Worm (Caenorhabditis elegans): ENCODE results near the gene C48B4.8.

Gene C48B4.8

DNA sequence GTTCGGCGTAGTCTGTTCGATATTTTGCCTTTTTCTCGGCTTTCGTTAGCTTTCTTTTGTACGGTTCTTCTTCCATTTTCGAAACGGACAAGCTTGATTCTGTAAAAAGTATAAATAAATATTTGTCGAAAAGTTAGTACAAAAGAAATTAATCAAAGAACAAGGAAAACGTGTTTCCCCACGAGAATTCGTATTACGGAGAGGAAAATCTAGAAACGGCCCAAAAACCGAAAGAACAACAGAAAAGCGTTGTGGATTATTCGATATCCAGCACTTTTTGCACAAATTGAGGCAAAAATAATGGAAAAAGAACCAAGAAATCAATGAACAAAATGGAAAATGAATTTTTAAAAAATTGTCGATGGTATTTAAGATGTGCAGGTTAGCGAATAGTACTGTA lies 18.8 kb downstream of the C48B4.8 start, which contains the start of gene mut-7:
mut-7 (minus strand) TSS at position 101 of the 400 bp plus-strand sequence.
- TF ChIP-seq hlh-1 (tag; optimal IDR thresholded peaks at IDR 0.05) (no peak), unc-120 (tag; optimal IDR thresholded peaks at IDR 0.05; ENCODE audit: poor library complexity, severe bottlenecking) (no peak), snpc-4 (tag; optimal IDR thresholded peaks at IDR 0.05) (no peak), unc-39 (tag; optimal IDR thresholded peaks at IDR 0.05) (no peak), bed-3 (GFP tag; optimal IDR thresholded peaks at IDR 0.05) (no peak), ceh-43 (GFP tag; optimal IDR thresholded peaks at IDR 0.05) (no peak), elt-3 (tag; optimal IDR thresholded peaks at IDR 0.05) (no peak), nhr-237 (tag; optimal IDR thresholded peaks at IDR 0.05) (no peak), ham-2 (GFP tag; optimal IDR thresholded peaks at IDR 0.05) (no peak), ceh-83 (GFP tag; optimal IDR thresholded peaks at IDR 0.05) (no peak)

DNA sequence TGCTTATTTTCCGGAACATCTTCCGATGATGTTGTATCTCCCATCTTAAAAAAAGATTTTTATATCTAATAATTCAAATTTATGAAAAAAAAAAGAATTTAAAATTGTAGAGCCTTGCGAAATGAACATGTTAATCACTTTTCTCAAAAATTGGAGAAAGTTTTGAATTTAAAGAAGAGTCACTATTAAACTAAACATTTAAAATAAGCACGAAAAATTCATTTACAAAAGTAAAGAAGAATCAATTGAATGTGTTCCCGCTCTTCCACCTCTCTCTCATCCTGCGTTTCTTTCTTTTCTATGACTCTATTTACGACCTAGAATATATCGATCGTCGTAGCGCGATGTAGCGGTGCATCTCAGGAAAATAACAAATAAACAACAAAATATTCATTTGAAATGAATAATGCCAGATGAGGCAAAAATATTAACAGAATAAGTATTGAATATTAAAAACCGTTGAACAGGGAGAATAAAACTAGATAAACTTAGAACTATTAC lies 22.4 kb downstream of the C48B4.8 start, which contains the start of gene ZK1098.3:
ZK1098.3 (minus strand) TSS at position 51 of the 501 bp plus-strand sequence.
- TF ChIP-seq lin-32 (GFP tag; optimal IDR thresholded peaks at IDR 0.05) (no peak), ceh-39 (tag; optimal IDR thresholded peaks at IDR 0.05) (peak; percentile 73), ces-1 (GFP tag; optimal IDR thresholded peaks at IDR 0.05) (peak; percentile 65)

DNA sequence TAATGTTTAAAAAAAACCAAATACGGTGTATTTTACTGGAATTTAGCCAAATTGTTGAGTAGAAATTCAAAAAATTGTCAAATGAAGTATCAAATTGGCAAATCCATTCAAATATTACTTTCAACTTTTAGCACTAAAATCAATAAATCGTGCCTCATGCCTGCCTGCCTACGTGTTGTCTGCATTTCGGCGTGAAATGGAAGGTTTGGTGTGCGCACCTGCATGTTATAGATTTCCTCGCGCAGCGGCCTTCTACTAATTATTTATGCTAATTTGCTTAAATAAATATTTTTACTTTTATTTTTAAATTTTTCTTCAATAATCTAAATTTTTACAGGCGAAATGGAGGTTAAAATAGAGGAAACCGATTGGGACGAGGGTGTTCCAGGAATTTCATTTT lies 32.2 kb downstream of the C48B4.8 start, which contains the start of gene ZK1098.2:
ZK1098.2 (plus strand) TSS at position 336 of the 400 bp plus-strand sequence.
- TF ChIP-seq ham-2 (GFP tag; optimal IDR thresholded peaks at IDR 0.05) (peak; percentile 42), mep-1 (tag; optimal IDR thresholded peaks at IDR 0.05) (peak; percentile 49), lin-13 (tag; optimal IDR thresholded peaks at IDR 0.05) (peak; percentile 24), M03D4.4 (tag; optimal IDR thresholded peaks at IDR 0.05) (peak; percentile 33), ztf-11 (tag; optimal IDR thresholded peaks at IDR 0.05) (no peak), ces-1 (GFP tag; optimal IDR thresholded peaks at IDR 0.05) (peak; percentile 40)

DNA sequence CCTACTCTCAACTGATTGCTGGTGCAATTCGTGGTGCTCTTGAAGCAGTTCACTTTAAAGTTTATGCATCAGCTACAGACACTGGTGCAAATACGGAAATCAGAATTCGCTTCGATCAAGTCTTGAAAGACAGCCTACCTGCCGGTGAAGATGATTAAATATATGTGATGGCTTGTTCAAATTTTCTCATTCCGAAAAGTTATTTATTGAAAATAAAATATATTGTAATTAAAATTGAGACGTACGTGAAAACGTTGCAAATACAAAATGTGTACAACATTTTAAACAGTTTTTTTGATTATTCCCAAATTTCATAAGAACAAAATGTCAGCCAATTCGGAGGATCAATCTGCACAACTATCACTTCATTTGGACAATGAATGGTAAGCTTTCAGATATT lies 34.2 kb downstream of the C48B4.8 start, which contains the start of gene ZK1098.6:
ZK1098.6 (plus strand) TSS at position 301 of the 400 bp plus-strand sequence.
- no peak for TF ChIP-seq ces-1 (GFP tag; optimal IDR thresholded peaks at IDR 0.05)
- TF ChIP-seq unc-62 (GFP tag; optimal IDR thresholded peaks at IDR 0.05) = no peak
- no peak for TF ChIP-seq zip-8 (tag; optimal IDR thresholded peaks at IDR 0.05)
- no peak for TF ChIP-seq nhr-2 (tag; optimal IDR thresholded peaks at IDR 0.05)
- TF ChIP-seq nhr-237 (tag; optimal IDR thresholded peaks at IDR 0.05) = no peak
- no peak for TF ChIP-seq flh-1 (GFP tag; optimal IDR thresholded peaks at IDR 0.05)
- no peak for TF ChIP-seq unc-39 (tag; optimal IDR thresholded peaks at IDR 0.05)
- TF ChIP-seq sptf-1 (tag; optimal IDR thresholded peaks at IDR 0.05) = no peak
- no peak for TF ChIP-seq M03D4.4 (tag; optimal IDR thresholded peaks at IDR 0.05)
- no peak for TF ChIP-seq mab-5 (tag; optimal IDR thresholded peaks at IDR 0.05)
- no peak for TF ChIP-seq snpc-4 (tag; optimal IDR thresholded peaks at IDR 0.05)
- no peak for TF ChIP-seq ztf-11 (tag; optimal IDR thresholded peaks at IDR 0.05)
- no peak for TF ChIP-seq drap-1 (GFP tag; optimal IDR thresholded peaks at IDR 0.05)
- no peak for TF ChIP-seq pha-4 (tag; optimal IDR thresholded peaks at IDR 0.05)
- no peak for TF ChIP-seq mep-1 (tag; optimal IDR thresholded peaks at IDR 0.05)
- no peak for TF ChIP-seq ceh-83 (GFP tag; optimal IDR thresholded peaks at IDR 0.05)

DNA sequence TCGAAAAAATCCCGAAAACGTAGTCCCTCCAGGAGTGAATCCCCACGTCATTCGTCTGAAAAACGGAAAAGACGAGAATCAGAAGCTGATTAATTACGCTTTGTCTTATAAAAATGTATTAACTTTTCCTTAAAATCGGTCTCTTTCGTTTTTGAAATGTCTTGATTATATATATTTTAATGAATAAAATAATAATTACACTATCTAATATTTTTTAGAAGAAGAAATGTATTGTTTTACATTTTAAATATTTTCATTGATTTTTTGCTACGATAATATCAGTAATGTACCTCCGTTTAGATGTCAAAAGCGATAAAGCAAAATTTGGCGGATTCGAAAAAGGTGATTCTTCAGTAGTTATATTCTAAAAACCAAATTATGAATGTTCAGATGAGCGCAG lies 35.8 kb downstream of the C48B4.8 start, which contains the start of gene trpp-3:
trpp-3 (plus strand) TSS at position 301 of the 400 bp plus-strand sequence.
- TF ChIP-seq sem-2 (GFP tag; optimal IDR thresholded peaks at IDR 0.05) = no peak
- no peak for TF ChIP-seq nhr-237 (tag; optimal IDR thresholded peaks at IDR 0.05)
- no peak for TF ChIP-seq tbx-8 (GFP tag; optimal IDR thresholded peaks at IDR 0.05)
- TF ChIP-seq mep-1 (tag; optimal IDR thresholded peaks at IDR 0.05) = no peak
- no peak for TF ChIP-seq nhr-76 (tag; optimal IDR thresholded peaks at IDR 0.05)
- TF ChIP-seq unc-120 (tag; optimal IDR thresholded peaks at IDR 0.05; ENCODE audit: poor library complexity, severe bottlenecking) = no peak
- TF ChIP-seq elt-3 (tag; optimal IDR thresholded peaks at IDR 0.05) = no peak
- TF ChIP-seq nhr-28 (tag; optimal IDR thresholded peaks at IDR 0.05) = no peak
- TF ChIP-seq pha-4 (tag; optimal IDR thresholded peaks at IDR 0.05) = no peak
- TF ChIP-seq ceh-39 (tag; optimal IDR thresholded peaks at IDR 0.05) = no peak
- TF ChIP-seq elt-1 (tag; optimal IDR thresholded peaks at IDR 0.05; ENCODE audit: borderline replicate concordance, insufficient read depth) = no peak
- no peak for TF ChIP-seq unc-39 (tag; optimal IDR thresholded peaks at IDR 0.05)
